Worm (Caenorhabditis elegans): Measurements from ENCODE around the gene ent-5.

DNA sequence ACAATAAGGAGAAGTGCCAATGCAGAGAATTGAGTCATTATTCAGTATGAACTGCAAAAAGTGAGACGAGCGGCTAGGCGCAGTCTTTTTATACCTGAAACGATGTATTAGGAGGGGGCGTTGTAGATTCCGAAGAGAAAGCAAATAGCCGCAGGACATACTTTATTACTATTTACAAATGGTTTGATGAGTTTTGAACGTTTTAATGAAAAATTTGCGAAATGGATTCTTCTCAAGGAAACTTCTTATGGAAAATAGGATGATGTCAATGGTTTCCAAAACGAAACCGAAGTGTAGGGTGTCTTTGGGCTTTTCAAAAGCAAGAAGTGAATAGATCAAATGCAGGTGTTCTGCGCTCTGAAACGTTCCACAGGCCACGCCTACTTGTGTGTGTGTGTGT, 29.0 kb upstream of the ent-5 start, which contains the start of gene flp-11:
- TF ChIP-seq unc-55 (GFP tag; optimal IDR thresholded peaks at IDR 0.05) (no peak), Y55F3AM.14 (GFP tag; optimal IDR thresholded peaks at IDR 0.05) (no peak), lin-39 (tag; optimal IDR thresholded peaks at IDR 0.05) (no peak), nhr-237 (tag; optimal IDR thresholded peaks at IDR 0.05) (no peak), ceh-82 (tag; optimal IDR thresholded peaks at IDR 0.05) (no peak), unc-39 (tag; optimal IDR thresholded peaks at IDR 0.05) (no peak), zag-1 (tag; optimal IDR thresholded peaks at IDR 0.05) (no peak), aly-2 (tag; optimal IDR thresholded peaks at IDR 0.05) (no peak), nhr-23 (tag; optimal IDR thresholded peaks at IDR 0.05) (no peak), nhr-6 (tag; optimal IDR thresholded peaks at IDR 0.05) (no peak), ama-1 (optimal IDR thresholded peaks at IDR 0.05) (no peak), ztf-4 (tag; optimal IDR thresholded peaks at IDR 0.05) (no peak)

Data from whole organism, L2 larva.